Fruit fly (Drosophila melanogaster) whole organism, embryonic: ENCODE results near the gene CG46462.
A peak's percentile ranks its signal among the peaks of the same experiment; 100 is the strongest.

Experiments
- Antp ChIP-seq: fragments of 200-800 bp; sonication (Bioruptor generic); optimal IDR thresholded peaks from 3 replicates; lab custom pipeline; 2016; ENCODE audit warnings: missing biosample characterization, missing genetic modification characterization
- Awh ChIP-seq: fragments of 200-800 bp; sonication (Bioruptor generic); IDR thresholded peaks from 2 replicates; pipeline ENCODE4, ENCODE4 v1.3.6; 2022; ENCODE audit warnings: missing biosample characterization, missing genetic modification characterization
- CG12071 ChIP-seq: fragments of 200-800 bp; sonication (Bioruptor generic); optimal IDR thresholded peaks from 3 replicates; lab custom pipeline; 2018; ENCODE audit warnings: missing biosample characterization, mild to moderate bottlenecking, missing genetic modification characterization
- CG16813 ChIP-seq: fragments of 200-800 bp; sonication (Bioruptor generic); IDR thresholded peaks from 3 replicates; pipeline ENCODE4 v1.3.6; 2022; ENCODE audit warnings: missing biosample characterization, missing genetic modification characterization; ENCODE audit not compliant: partially characterized antibody
- CG1792 ChIP-seq: fragments of 200-800 bp; sonication (Bioruptor generic); optimal IDR thresholded peaks from 2 replicates; lab custom pipeline; 2016; ENCODE audit warnings: missing biosample characterization, missing genetic modification characterization
- CG2712 ChIP-seq: fragments of 200-800 bp; optimal IDR thresholded peaks from 3 replicates; lab custom pipeline; 2019; ENCODE audit warnings: missing biosample characterization, mild to moderate bottlenecking, missing genetic modification characterization, moderate library complexity
- CG2889 ChIP-seq: fragments of 200-800 bp; sonication (Bioruptor generic); IDR thresholded peaks from 3 replicates; pipeline ENCODE4 v1.3.6; 2022; ENCODE audit warnings: missing biosample characterization, missing genetic modification characterization
- CG33557 ChIP-seq: fragments of 200-800 bp; sonication (Bioruptor generic); optimal IDR thresholded peaks from 2 replicates; lab custom pipeline; 2019; ENCODE audit warnings: missing biosample characterization, mild to moderate bottlenecking, missing genetic modification characterization, moderate library complexity
- CG4404 ChIP-seq: fragments of 200-800 bp; sonication (Bioruptor generic); IDR thresholded peaks from 2 replicates; pipeline ENCODE4 v1.3.6; 2022; ENCODE audit warnings: missing biosample characterization, missing genetic modification characterization
- CG6254 ChIP-seq: fragments of 200-800 bp; sonication (Bioruptor generic); optimal IDR thresholded peaks from 3 replicates; lab custom pipeline; 2017; ENCODE audit warnings: mild to moderate bottlenecking, missing biosample characterization, missing genetic modification reagents, missing genetic modification characterization
- CG6683 ChIP-seq: fragments of 200-800 bp; sonication (Bioruptor generic); optimal IDR thresholded peaks from 2 replicates; lab custom pipeline; 2017; ENCODE audit warnings: missing biosample characterization, mild to moderate bottlenecking, missing genetic modification characterization, missing genetic modification reagents
- CG6791 ChIP-seq: fragments of 200-800 bp; sonication (Bioruptor generic); IDR thresholded peaks from 3 replicates; pipeline ENCODE4 v1.3.6; 2022; ENCODE audit warnings: missing biosample characterization, missing genetic modification characterization; ENCODE audit not compliant: partially characterized antibody
- CG7357 ChIP-seq: fragments of 200-800 bp; sonication (Bioruptor generic); IDR thresholded peaks from 3 replicates; pipeline ENCODE4 v1.3.6; 2022; ENCODE audit warnings: missing biosample characterization, missing genetic modification characterization
- CG7372 ChIP-seq: fragments of 200-800 bp; sonication (Bioruptor generic); IDR thresholded peaks from 2 replicates; pipeline ENCODE4 v1.3.6; 2022; ENCODE audit warnings: missing biosample characterization, missing genetic modification characterization
- CG7839 ChIP-seq: fragments of 200-800 bp; sonication (Bioruptor generic); optimal IDR thresholded peaks from 3 replicates; lab custom pipeline; 2018; ENCODE audit warnings: missing biosample characterization, mild to moderate bottlenecking, missing genetic modification characterization, moderate library complexity
- CG8359 ChIP-seq: fragments of 200-800 bp; sonication (Bioruptor generic); optimal IDR thresholded peaks from 2 replicates; lab custom pipeline; 2017; ENCODE audit warnings: missing biosample characterization, mild to moderate bottlenecking, missing genetic modification characterization, borderline replicate concordance
- CG8924 ChIP-seq: fragments of 200-800 bp; optimal IDR thresholded peaks from 3 replicates; lab custom pipeline; 2019; ENCODE audit warnings: missing biosample characterization, mild to moderate bottlenecking, missing genetic modification characterization, moderate library complexity
- CTCF ChIP-seq: fragments of 200-800 bp; sonication (Bioruptor generic); optimal IDR thresholded peaks from 2 replicates; lab custom pipeline; 2017; ENCODE audit warnings: missing biosample characterization, mild to moderate bottlenecking, missing genetic modification characterization, moderate library complexity
- Fer1 ChIP-seq: fragments of 200-800 bp; sonication (Bioruptor generic); optimal IDR thresholded peaks from 2 replicates; lab custom pipeline; 2017; ENCODE audit warnings: missing biosample characterization, mild to moderate bottlenecking, missing genetic modification characterization
- Gsc ChIP-seq: fragments of 200-800 bp; sonication (Bioruptor generic); IDR thresholded peaks from 2 replicates; pipeline ENCODE4 v1.3.6; 2022; ENCODE audit warnings: missing biosample characterization, missing genetic modification characterization
- Jarid2 ChIP-seq: fragments of 200-800 bp; sonication (Bioruptor generic); optimal IDR thresholded peaks from 3 replicates; lab custom pipeline; 2017; ENCODE audit warnings: mild to moderate bottlenecking, missing biosample characterization, missing genetic modification reagents, missing genetic modification characterization
- Kr ChIP-seq: fragments of 200-800 bp; sonication (Bioruptor generic); optimal IDR thresholded peaks from 2 replicates; lab custom pipeline; 2017; ENCODE audit warnings: missing biosample characterization, mild to moderate bottlenecking, missing genetic modification characterization
- Nf-YA ChIP-seq: fragments of 200-800 bp; sonication (Bioruptor generic); IDR thresholded peaks from 2 replicates; pipeline ENCODE4 v1.3.6; 2022; ENCODE audit warnings: missing biosample characterization, missing genetic modification characterization
- Ptx1 ChIP-seq: fragments of 200-800 bp; sonication (Bioruptor generic); IDR thresholded peaks from 2 replicates; pipeline ENCODE4 v1.3.6; 2022; ENCODE audit warnings: missing biosample characterization, missing genetic modification characterization
- Six4 ChIP-seq: fragments of 200-800 bp; sonication (Bioruptor generic); optimal IDR thresholded peaks from 2 replicates; lab custom pipeline; 2016; ENCODE audit warnings: missing biosample characterization, missing genetic modification characterization
- Sry-δ ChIP-seq: fragments of 200-800 bp; sonication (Bioruptor generic); optimal IDR thresholded peaks from 2 replicates; lab custom pipeline; 2016; ENCODE audit warnings: missing biosample characterization, missing genetic modification characterization
- Stat92E ChIP-seq, 3 experiments: fragments of >200 bp in 2 of 3; fragments of 200-800 bp in 1 of 3; sonication (Bioruptor generic) in 1 of 3; optimal IDR thresholded peaks; 2 replicates each; lab custom pipeline; 2017 to 2019; ENCODE audit warnings: missing biosample characterization in 3 of 3, missing genetic modification characterization in 3 of 3, mild to moderate bottlenecking in 1 of 3, moderate library complexity in 1 of 3
- ash1 ChIP-seq: fragments of 200-800 bp; sonication (Bioruptor generic); optimal IDR thresholded peaks from 2 replicates; lab custom pipeline; 2018; ENCODE audit warnings: missing biosample characterization, mild to moderate bottlenecking, missing genetic modification characterization
- cad ChIP-seq: fragments of >200 bp; optimal IDR thresholded peaks from 2 replicates; lab custom pipeline; 2017; ENCODE audit warnings: missing biosample characterization, missing genetic modification characterization
- cato ChIP-seq: fragments of 200-800 bp; sonication (Bioruptor generic); optimal IDR thresholded peaks from 2 replicates; lab custom pipeline; 2016; ENCODE audit warnings: missing biosample characterization, missing genetic modification characterization, borderline replicate concordance
- chinmo ChIP-seq: fragments of 200-800 bp; sonication (Bioruptor generic); IDR thresholded peaks from 4 replicates; pipeline ENCODE4 v1.3.6; 2022; ENCODE audit warnings: missing biosample characterization, missing genetic modification characterization; ENCODE audit not compliant: partially characterized antibody
- chm ChIP-seq: fragments of 200-800 bp; sonication (Bioruptor generic); IDR thresholded peaks from 2 replicates; pipeline ENCODE4 v1.3.6; 2022; ENCODE audit warnings: missing biosample characterization, missing genetic modification characterization
- da ChIP-seq: fragments of 200-800 bp; sonication (Bioruptor generic); optimal IDR thresholded peaks from 2 replicates; lab custom pipeline; 2016; ENCODE audit warnings: missing biosample characterization, missing genetic modification characterization
- disco-r ChIP-seq: fragments of 200-800 bp; sonication (Bioruptor generic); optimal IDR thresholded peaks from 2 replicates; lab custom pipeline; 2016; ENCODE audit warnings: missing biosample characterization, missing genetic modification characterization
- dm ChIP-seq: fragments of 200-800 bp; sonication (Bioruptor generic); optimal IDR thresholded peaks from 3 replicates; lab custom pipeline; 2016; ENCODE audit warnings: missing biosample characterization, missing genetic modification characterization
- dpn ChIP-seq, 2 experiments: fragments of 200-800 bp; sonication (Bioruptor generic); optimal IDR thresholded peaks; 3 replicates each; lab custom pipeline; 2016; ENCODE audit warnings: missing biosample characterization in 2 of 2, missing genetic modification characterization in 2 of 2
- exex ChIP-seq: fragments of 200-800 bp; sonication (Bioruptor generic); optimal IDR thresholded peaks from 4 replicates; lab custom pipeline; 2018; ENCODE audit warnings: missing biosample characterization, mild to moderate bottlenecking, missing genetic modification characterization, moderate library complexity
- eyg ChIP-seq: fragments of 200-800 bp; sonication (Bioruptor generic); optimal IDR thresholded peaks from 3 replicates; lab custom pipeline; 2016; ENCODE audit warnings: missing biosample characterization, missing genetic modification characterization
- gce ChIP-seq: fragments of 200-800 bp; sonication (Bioruptor generic); IDR thresholded peaks from 3 replicates; pipeline ENCODE4 v1.3.6; 2022; ENCODE audit warnings: missing biosample characterization, missing genetic modification characterization
- grau ChIP-seq: fragments of 200-800 bp; optimal IDR thresholded peaks from 3 replicates; lab custom pipeline; 2019; ENCODE audit warnings: missing biosample characterization, mild to moderate bottlenecking, missing genetic modification characterization, moderate library complexity
- kah ChIP-seq: fragments of 200-800 bp; sonication (Bioruptor generic); optimal IDR thresholded peaks from 2 replicates; lab custom pipeline; 2018; ENCODE audit warnings: missing biosample characterization, mild to moderate bottlenecking, missing genetic modification characterization
- lola ChIP-seq, 3 experiments: fragments of >200 bp in 2 of 3; fragments of 200-800 bp in 1 of 3; sonication (Bioruptor generic) in 1 of 3; optimal IDR thresholded peaks; 2 replicates each; lab custom pipeline; 2017 to 2019; ENCODE audit warnings: missing biosample characterization in 3 of 3, missing genetic modification characterization in 3 of 3, mild to moderate bottlenecking in 1 of 3, moderate library complexity in 1 of 3
- luna ChIP-seq: fragments of 200-800 bp; sonication (Bioruptor generic); optimal IDR thresholded peaks from 2 replicates; lab custom pipeline; 2016; ENCODE audit warnings: missing biosample characterization, missing genetic modification characterization
- mam ChIP-seq: fragments of 200-800 bp; sonication (Bioruptor generic); optimal IDR thresholded peaks from 3 replicates; lab custom pipeline; 2016; ENCODE audit warnings: missing biosample characterization, missing genetic modification characterization
- mirr ChIP-seq: fragments of 200-800 bp; sonication (Bioruptor generic); optimal IDR thresholded peaks from 3 replicates; lab custom pipeline; 2018; ENCODE audit warnings: missing biosample characterization, mild to moderate bottlenecking, missing genetic modification characterization
- phol ChIP-seq: fragments of 200-800 bp; sonication (Bioruptor generic); optimal IDR thresholded peaks from 3 replicates; lab custom pipeline; 2018; ENCODE audit warnings: missing biosample characterization, mild to moderate bottlenecking, missing genetic modification characterization, moderate library complexity
- pnt ChIP-seq: fragments of 200-800 bp; sonication (Bioruptor generic); optimal IDR thresholded peaks from 3 replicates; lab custom pipeline; 2016; ENCODE audit warnings: missing biosample characterization, missing genetic modification characterization
- schlank ChIP-seq: fragments of 200-800 bp; sonication (Bioruptor generic); optimal IDR thresholded peaks from 2 replicates; lab custom pipeline; 2018; ENCODE audit warnings: missing biosample characterization, mild to moderate bottlenecking, missing genetic modification characterization
- sens-2 ChIP-seq: fragments of 200-800 bp; sonication (Bioruptor generic); IDR thresholded peaks from 2 replicates; pipeline ENCODE4 v1.3.6; 2022; ENCODE audit warnings: missing biosample characterization, missing genetic modification characterization
- sqz ChIP-seq: fragments of 200-800 bp; sonication (Bioruptor generic); optimal IDR thresholded peaks from 3 replicates; lab custom pipeline; 2018; ENCODE audit warnings: missing biosample characterization, mild to moderate bottlenecking, missing genetic modification characterization
- ssp ChIP-seq: fragments of 200-800 bp; sonication (Bioruptor generic); IDR thresholded peaks from 2 replicates; pipeline ENCODE4 v1.3.6; 2022; ENCODE audit warnings: missing biosample characterization, missing genetic modification characterization
- unc-4 ChIP-seq: fragments of 200-800 bp; sonication (Bioruptor generic); IDR thresholded peaks from 2 replicates; pipeline ENCODE4 v1.3.6; 2022; ENCODE audit warnings: missing biosample characterization, missing genetic modification characterization; ENCODE audit not compliant: partially characterized antibody

The CG46462 gene

dm6 chr3L:19939024-19939423, 7.5 kb downstream of the CG46462 start, which contains the start of gene Ac76E (continued):
- no peak for TF ChIP-seq Six4 (GFP tag; lab: Kevin White, UChicago)
- no peak for TF ChIP-seq ash1 (GFP tag; lab: Kevin White, UChicago)
- TF ChIP-seq pnt (GFP tag; lab: Kevin White, UChicago): no peak
- no peak for TF ChIP-seq Awh
- peak; percentile 99 for TF ChIP-seq CG8359 (GFP tag; lab: Kevin White, UChicago)
- TF ChIP-seq CG16813 (GFP tag; lab: Robert Waterston, UW): no peak
- no peak for TF ChIP-seq kah (GFP tag; lab: Kevin White, UChicago)
- no peak for TF ChIP-seq CG7357
- no peak for TF ChIP-seq unc-4 (GFP tag; lab: Robert Waterston, UW)
- peak; percentile 34; the same call in 1 of the 2 replicates for TF ChIP-seq chm (GFP tag; lab: Robert Waterston, UW)
- TF ChIP-seq exex (tag; lab: Kevin White, UChicago): no peak
- TF ChIP-seq disco-r (GFP tag; lab: Kevin White, UChicago): no peak
- TF ChIP-seq CG8924 (tag; lab: Kevin White, UChicago): no peak
- TF ChIP-seq sens-2 (GFP tag; lab: Robert Waterston, UW): no peak
- TF ChIP-seq Ptx1 (GFP tag; lab: Robert Waterston, UW): no peak
- TF ChIP-seq CG4404: no peak
- TF ChIP-seq gce: no peak
- no peak for TF ChIP-seq da (GFP tag; lab: Kevin White, UChicago)
- TF ChIP-seq CG6683: no peak
- TF ChIP-seq chinmo (GFP tag; lab: Robert Waterston, UW): peak; percentile 94
- no peak for TF ChIP-seq eyg (GFP tag; lab: Kevin White, UChicago)
- peak; percentile 40 for TF ChIP-seq Fer1 (GFP tag; lab: Kevin White, UChicago)
- TF ChIP-seq cato (GFP tag; lab: Kevin White, UChicago): no peak
- no peak for TF ChIP-seq CG2712 (tag; lab: Kevin White, UChicago)
- no peak for TF ChIP-seq ssp (GFP tag; lab: Robert Waterston, UW)
- no peak for TF ChIP-seq CG7839 (tag; lab: Kevin White, UChicago)
- no peak for TF ChIP-seq mam (GFP tag; lab: Kevin White, UChicago)
- no peak for TF ChIP-seq Nf-YA (GFP tag; lab: Robert Waterston, UW)
- no peak for TF ChIP-seq CG1792 (GFP tag; lab: Kevin White, UChicago)
- no peak for TF ChIP-seq dm
- TF ChIP-seq CG7372 (GFP tag; lab: Robert Waterston, UW): no peak
- TF ChIP-seq Antp (GFP tag; lab: Kevin White, UChicago): no peak
- peak; percentile 92 for TF ChIP-seq Jarid2 (GFP tag; lab: Kevin White, UChicago)
- TF ChIP-seq CTCF (GFP tag; lab: Kevin White, UChicago): no peak
- TF ChIP-seq grau (tag; lab: Kevin White, UChicago): no peak
- no peak for TF ChIP-seq CG6791 (GFP tag; lab: Robert Waterston, UW)
- no peak for TF ChIP-seq Sry-δ (GFP tag; lab: Kevin White, UChicago)
- peak; percentile 23 for TF ChIP-seq luna (GFP tag; lab: Kevin White, UChicago)
- no peak for TF ChIP-seq schlank (tag; lab: Kevin White, UChicago)
- no peak for TF ChIP-seq Stat92E (GFP tag; optimal IDR thresholded peaks at IDR 0.05; lab: Kevin White, UChicago)
- no peak for TF ChIP-seq cad (GFP tag; lab: Kevin White, UChicago)
- no peak for TF ChIP-seq phol (tag; lab: Kevin White, UChicago)
- no peak for TF ChIP-seq Kr (GFP tag; lab: Kevin White, UChicago)
- no peak for TF ChIP-seq dpn (GFP tag; optimal IDR thresholded peaks at IDR 0.05; lab: Kevin White, UChicago)
- no peak for TF ChIP-seq CG6254 (GFP tag; lab: Kevin White, UChicago)
- TF ChIP-seq CG12071 (GFP tag; lab: Kevin White, UChicago): no peak
- peak; percentile 62 for TF ChIP-seq mirr
- TF ChIP-seq Gsc (GFP tag; lab: Robert Waterston, UW): no peak
- TF ChIP-seq CG2889 (GFP tag; lab: Robert Waterston, UW): no peak
- no peak for TF ChIP-seq sqz (GFP tag; lab: Kevin White, UChicago)
- no peak for TF ChIP-seq CG33557 (GFP tag; lab: Kevin White, UChicago)
- no peak for TF ChIP-seq lola (GFP tag; optimal IDR thresholded peaks at IDR 0.05; lab: Kevin White, UChicago)
